Worm (Caenorhabditis elegans) whole organism, mixed stage, embryonic: ENCODE measurements around the gene rgr-1.

Experiments
- cnd-1 ChIP-seq: fragments of 200-800 bp; sonication (Bioruptor generic); optimal IDR thresholded peaks from 2 replicates; lab custom pipeline; 2018; ENCODE audit warnings: mild to moderate bottlenecking, missing genetic modification characterization, missing compliant biosample characterization
- nhr-237 ChIP-seq: fragments of 150-350 bp; optimal IDR thresholded peaks from 2 replicates; lab custom pipeline; 2014; ENCODE audit warnings: missing biosample characterization, missing genetic modification characterization
- pha-4 ChIP-seq: fragments of 150-350 bp; optimal IDR thresholded peaks from 2 replicates; lab custom pipeline; 2018; ENCODE audit warnings: missing biosample characterization, missing genetic modification reagents, missing genetic modification characterization

- TF ChIP-seq cnd-1 (tag; lab: Kevin White, UChicago) (no peak), pha-4 (tag; lab: Kevin White, UChicago) (no peak), nhr-237 (tag; lab: Kevin White, UChicago) (no peak)
Measured at ce11 chrIII:9361228-9361627, 32.3 kb upstream of the rgr-1 start, which contains the start of gene flp-25.
